Worm (Caenorhabditis elegans) whole organism, late embryonic: Measurements from ENCODE around the gene fut-2.

Experiments
- ceh-6 ChIP-seq: fragments of 200-800 bp; sonication (Bioruptor generic); optimal IDR thresholded peaks from 2 replicates; lab custom pipeline; 2018; ENCODE audit warnings: mild to moderate bottlenecking, missing genetic modification characterization, missing compliant biosample characterization
- dve-1 ChIP-seq: sonication (generic microtip); optimal IDR thresholded peaks from 2 replicates; lab custom pipeline; 2017; ENCODE audit warnings: antibody characterized with exemption, mild to moderate bottlenecking, missing genetic modification characterization, missing compliant biosample characterization
- lin-11 ChIP-seq: fragments of 200-800 bp; sonication (Bioruptor generic); optimal IDR thresholded peaks from 2 replicates; lab custom pipeline; 2018; ENCODE audit warnings: mild to moderate bottlenecking, missing genetic modification characterization, missing compliant biosample characterization
- nfya-1 ChIP-seq: sonication (generic microtip); optimal IDR thresholded peaks from 2 replicates; lab custom pipeline; 2017; ENCODE audit warnings: missing genetic modification characterization, mild to moderate bottlenecking, missing compliant biosample characterization, antibody characterized with exemption, moderate library complexity
- unc-86 ChIP-seq: sonication (generic microtip); optimal IDR thresholded peaks from 2 replicates; lab custom pipeline; 2016; ENCODE audit warnings: missing genetic modification characterization, missing compliant biosample characterization

DNA sequence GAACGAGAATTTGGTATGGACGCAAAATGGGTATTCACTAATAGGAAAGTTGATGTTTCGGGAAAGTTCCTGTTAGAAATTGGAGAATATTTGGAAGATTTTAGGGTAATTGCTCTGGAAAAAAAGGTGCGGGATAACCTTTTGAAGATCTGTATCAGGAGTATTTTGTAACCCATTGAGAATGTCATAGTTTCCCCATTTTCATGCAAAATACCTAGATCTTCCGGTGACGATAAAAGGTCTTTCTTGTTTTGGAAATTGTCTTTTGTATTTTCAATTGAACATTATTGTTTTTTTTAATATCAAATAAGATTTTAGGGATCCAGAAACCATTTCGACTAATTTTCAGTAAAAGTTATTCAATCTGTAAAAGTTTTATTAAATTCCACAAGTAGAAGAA is 14.1 kb downstream of the fut-2 start, which contains the start of gene spp-19:
- TF ChIP-seq ceh-6 (GFP tag; lab: Kevin White, UChicago), result no peak
- no peak for TF ChIP-seq nfya-1 (tag; lab: Kevin White, UChicago)
- no peak for TF ChIP-seq dve-1
- no peak for TF ChIP-seq unc-86 (tag; lab: Kevin White, UChicago)
- TF ChIP-seq lin-11 (tag; lab: Kevin White, UChicago), result no peak
